Worm (Caenorhabditis elegans): ENCODE measurements around the gene prp-40.

DNA sequence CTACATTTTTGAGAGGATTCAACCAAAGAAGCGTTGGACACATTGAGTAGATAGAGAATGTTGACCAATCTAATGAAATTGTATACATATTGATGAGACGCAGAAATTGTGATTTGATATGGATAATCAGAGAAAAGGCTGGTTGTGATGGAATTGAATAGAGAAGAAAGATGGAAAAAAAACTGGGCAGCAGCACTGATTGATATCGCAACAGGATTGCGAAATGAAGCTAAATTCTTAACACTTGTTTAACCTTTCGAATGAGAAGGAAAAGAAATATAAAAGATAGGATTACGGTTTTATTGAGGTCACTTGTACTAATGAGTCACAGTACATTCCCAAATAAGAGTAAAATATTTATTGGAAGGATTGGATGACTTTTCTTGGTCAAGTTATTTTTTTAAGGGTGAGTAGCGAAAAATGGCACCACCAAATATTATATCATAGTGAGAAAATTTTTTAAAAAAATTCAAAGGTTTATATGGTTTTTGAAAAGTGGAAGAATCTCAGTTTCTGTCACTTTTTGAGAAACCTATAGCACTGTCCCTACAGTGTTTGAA is 19.6 kb upstream of the prp-40 start:
- TF ChIP-seq hmg-20 (GFP tag; IDR thresholded peaks at IDR 0.05) (no peak), snpc-1.1 (tag; optimal IDR thresholded peaks at IDR 0.05; ENCODE audit: insufficient read depth) (no peak), dpff-1 (tag; optimal IDR thresholded peaks at IDR 0.05) (no peak), F57C9.4 (tag; optimal IDR thresholded peaks at IDR 0.05) (no peak), nfya-1 (tag; optimal IDR thresholded peaks at IDR 0.05; ENCODE audit: borderline replicate concordance, insufficient read depth) (no peak), ztf-18 (tag; optimal IDR thresholded peaks at IDR 0.05) (no peak), ceh-58 (GFP tag; IDR thresholded peaks at IDR 0.05) (no peak), K12H6.12 (tag; optimal IDR thresholded peaks at IDR 0.05) (no peak), Y53F4B.3 (GFP tag; IDR thresholded peaks at IDR 0.05) (no peak)

Measured in whole organism, young adult.